Worm (Caenorhabditis elegans) whole organism, young adult: ENCODE data around the gene myo-3.

ENCODE experiments used
- B0035.1 ChIP-seq: sonication (generic microtip); optimal IDR thresholded peaks from 2 replicates; lab custom pipeline; 2016; ENCODE audit warnings: missing genetic modification characterization, mild to moderate bottlenecking, missing compliant biosample characterization, missing genotype, missing genetic modification reagents
- K11D2.4 ChIP-seq: fragments of 200-800 bp; sonication (Bioruptor generic); IDR thresholded peaks from 2 replicates; pipeline ENCODE4 v1.3.6; 2022; ENCODE audit warnings: missing genetic modification reagents, missing genetic modification characterization, missing compliant biosample characterization
- Y67H2A.10 ChIP-seq: fragments of 200-800 bp; sonication (Bioruptor generic); conservative IDR thresholded peaks from 2 replicates; pipeline ENCODE4 v1.3.6; 2022; ENCODE audit warnings: missing genetic modification reagents, missing genetic modification characterization, missing compliant biosample characterization
- ama-1 ChIP-seq, 3 experiments: fragments of 150-350 bp in 1 of 3; sonication (generic microtip) in 2 of 3; optimal IDR thresholded peaks; 2 replicates each; lab custom pipeline; 2014 to 2018; ENCODE audit warnings: missing biosample characterization in 2 of 3, missing genetic modification characterization in 2 of 3, missing genetic modification reagents in 2 of 3
- chd-7 ChIP-seq: sonication (generic microtip); optimal IDR thresholded peaks from 2 replicates; lab custom pipeline; 2016; ENCODE audit warnings: mild to moderate bottlenecking, missing genetic modification characterization, moderate library complexity, missing compliant biosample characterization
- dox-1 ChIP-seq: fragments of 200-800 bp; sonication (Bioruptor generic); IDR thresholded peaks from 2 replicates; pipeline ENCODE4 v1.3.6; 2022; ENCODE audit warnings: missing genetic modification reagents, missing genetic modification characterization, missing compliant biosample characterization
- lin-26 ChIP-seq: fragments of 200-800 bp; sonication (Bioruptor generic); IDR thresholded peaks from 2 replicates; pipeline ENCODE4 v1.3.6; 2022; ENCODE audit warnings: missing genetic modification reagents, missing genetic modification characterization, missing compliant biosample characterization
- madf-8 ChIP-seq: fragments of 200-800 bp; sonication (Bioruptor generic); conservative IDR thresholded peaks from 2 replicates; pipeline ENCODE4 v1.3.6; 2022; ENCODE audit warnings: missing genetic modification reagents, missing genetic modification characterization, missing compliant biosample characterization
- nhr-80 ChIP-seq: sonication (generic microtip); optimal IDR thresholded peaks from 2 replicates; lab custom pipeline; 2016; ENCODE audit warnings: missing genetic modification characterization, missing compliant biosample characterization
- rpc-1 ChIP-seq, 2 experiments: fragments of 150-350 bp in 1 of 2; sonication (generic microtip) in 1 of 2; optimal IDR thresholded peaks; 2 replicates each; lab custom pipeline; 2014 to 2018; ENCODE audit warnings: missing biosample characterization in 1 of 2, missing genetic modification characterization in 1 of 2, missing genetic modification reagents in 1 of 2, missing genotype in 1 of 2
- sea-2 ChIP-seq: fragments of 200-800 bp; sonication (Bioruptor generic); IDR thresholded peaks from 2 replicates; pipeline ENCODE4 v1.3.6; 2022; ENCODE audit warnings: missing genetic modification characterization, missing compliant biosample characterization
- snpc-1.3 ChIP-seq: sonication (generic microtip); optimal IDR thresholded peaks from 2 replicates; lab custom pipeline; 2017; ENCODE audit warnings: missing genetic modification characterization, mild to moderate bottlenecking, missing compliant biosample characterization, antibody characterized with exemption, moderate library complexity, missing genotype, missing genetic modification reagents; ENCODE audit not compliant: insufficient read depth
- ztf-18 ChIP-seq: sonication (generic microtip); optimal IDR thresholded peaks from 2 replicates; lab custom pipeline; 2016; ENCODE audit warnings: missing genotype, mild to moderate bottlenecking, missing genetic modification characterization, missing compliant biosample characterization

DNA sequence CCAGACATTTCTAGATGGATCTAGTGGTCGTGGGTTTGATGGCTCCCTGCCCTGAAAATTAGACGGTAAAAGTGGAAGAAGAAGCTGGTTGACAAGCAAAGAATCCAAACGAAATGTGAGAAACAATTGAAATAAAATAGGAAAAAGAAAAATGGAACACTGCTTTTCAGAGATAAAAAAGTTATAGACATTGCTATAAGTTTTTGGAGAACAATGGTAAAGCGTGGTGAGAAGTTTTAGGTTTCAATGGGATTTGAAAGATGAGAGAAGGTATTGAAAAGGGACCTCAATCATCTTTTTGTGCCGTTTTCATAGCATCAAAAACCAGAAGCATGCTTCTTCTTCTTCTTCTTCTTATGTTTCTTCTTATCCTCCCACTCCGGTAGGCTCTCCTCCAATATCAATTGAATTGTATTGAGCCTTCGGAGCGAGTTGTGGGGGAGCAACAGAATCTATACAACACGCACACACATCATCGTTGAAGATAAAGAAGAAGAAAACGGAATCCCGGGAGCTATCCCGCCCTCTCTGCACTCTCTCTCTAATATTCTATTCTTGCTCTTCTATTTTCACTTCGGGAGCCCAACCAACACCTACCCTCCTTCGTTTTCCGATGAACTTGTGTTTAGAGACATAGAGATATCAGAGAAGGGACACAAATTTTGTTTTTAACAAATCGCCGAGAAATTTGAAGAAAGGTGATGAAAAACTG is at the start of gene myo-3:
- TF ChIP-seq nhr-80 (tag; lab: Kevin White, UChicago) = no peak
- no peak for TF ChIP-seq madf-8
- no peak for TF ChIP-seq sea-2 (GFP tag; lab: Robert Waterston, UW)
- TF ChIP-seq ama-1 (optimal IDR thresholded peaks at IDR 0.05; lab: Kevin White, UChicago) = no peak
- no peak for TF ChIP-seq ama-1 (GFP tag; optimal IDR thresholded peaks at IDR 0.05; lab: Kevin White, UChicago)
- TF ChIP-seq B0035.1 (tag; lab: Kevin White, UChicago) = no peak
- TF ChIP-seq K11D2.4 (GFP tag; lab: Robert Waterston, UW) = no peak
- no peak for TF ChIP-seq snpc-1.3 (tag; lab: Kevin White, UChicago)
- no peak for TF ChIP-seq rpc-1 (optimal IDR thresholded peaks at IDR 0.05; lab: Kevin White, UChicago)
- no peak for TF ChIP-seq rpc-1 (tag; optimal IDR thresholded peaks at IDR 0.05; lab: Kevin White, UChicago)
- no peak for TF ChIP-seq ztf-18
- no peak for TF ChIP-seq dox-1
- no peak for TF ChIP-seq Y67H2A.10
- TF ChIP-seq chd-7 = no peak
- TF ChIP-seq lin-26 (GFP tag; lab: Robert Waterston, UW) = no peak
